Worm (Caenorhabditis elegans): ENCODE data around the gene ZC504.1.

DNA sequence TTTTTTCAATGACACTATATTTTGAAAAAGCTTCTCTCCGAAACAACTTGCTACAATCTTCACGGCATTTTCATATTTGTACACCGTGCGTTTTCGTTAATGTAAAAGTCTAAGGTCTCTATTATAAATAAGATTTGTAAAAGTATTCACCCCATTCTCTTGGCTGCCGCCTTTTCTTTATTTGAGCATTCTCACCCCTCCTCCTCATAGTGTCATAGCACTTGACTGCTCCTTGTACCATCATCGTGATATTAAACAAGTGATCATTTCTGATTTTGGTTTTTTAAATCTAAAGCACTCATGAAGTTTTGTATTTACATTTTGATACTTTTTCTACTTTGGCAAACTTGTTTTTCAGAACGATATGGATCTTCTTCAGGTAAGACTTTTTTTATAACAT is at the start of gene ZC504.1:
- TF ChIP-seq nhr-25 (tag; optimal IDR thresholded peaks at IDR 0.05; ENCODE audit: borderline replicate concordance, insufficient read depth) (no peak), saeg-2 (GFP tag; IDR thresholded peaks at IDR 0.05) (no peak), fkh-10 (GFP tag; optimal IDR thresholded peaks at IDR 0.05) (no peak), nhr-11 (tag; optimal IDR thresholded peaks at IDR 0.05) (no peak)
